Fruit fly (Drosophila melanogaster) Kc167 (cell line): ENCODE data around the gene CG7352.

Experiments used
- Myc ChIP-seq: fragments of >200 bp; optimal IDR thresholded peaks from 2 replicates; lab custom pipeline; 2017; ENCODE audit warnings: missing external identifiers
- Sin3A ChIP-seq: fragments of >200 bp; optimal IDR thresholded peaks from 2 replicates; lab custom pipeline; 2018; ENCODE audit warnings: missing external identifiers
- h ChIP-seq: fragments of >200 bp; optimal IDR thresholded peaks from 3 replicates; lab custom pipeline; 2018; ENCODE audit warnings: missing external identifiers
- insv ChIP-seq: fragments of >200 bp; optimal IDR thresholded peaks from 3 replicates; lab custom pipeline; 2018; ENCODE audit warnings: missing external identifiers
- psq ChIP-seq: fragments of >200 bp; optimal IDR thresholded peaks from 2 replicates; lab custom pipeline; 2017; ENCODE audit warnings: missing external identifiers
- ttk ChIP-seq: sonication (Bioruptor generic); optimal IDR thresholded peaks from 2 replicates; lab custom pipeline; 2017; ENCODE audit warnings: missing external identifiers

DNA sequence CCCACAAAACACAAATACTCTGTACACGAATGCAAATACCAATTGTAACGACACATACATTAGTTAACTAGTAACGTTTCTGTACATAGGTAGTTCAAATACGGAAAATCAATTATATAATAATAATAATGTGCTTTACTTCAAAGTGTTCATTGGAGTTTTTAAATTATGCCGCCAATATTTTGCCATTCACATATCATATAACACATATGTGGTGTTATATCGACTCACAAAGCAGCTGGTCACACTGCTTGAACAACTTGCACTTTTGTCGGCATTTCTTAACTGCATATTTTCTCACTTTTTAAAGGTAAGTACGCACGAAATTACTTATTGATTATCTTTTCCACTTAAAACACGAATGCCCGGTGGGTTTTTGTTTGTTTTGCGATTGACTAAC lies 3.2 kb upstream of the CG7352 start, which contains the start of gene DppIII:
- TF ChIP-seq psq (lab: Kevin White, UChicago) (no peak), Myc (no peak), insv (lab: Kevin White, UChicago) (no peak), ttk (lab: Kevin White, UChicago) (no peak), Sin3A (lab: Kevin White, UChicago) (no peak), h (lab: Kevin White, UChicago) (no peak)
